Fruit fly (Drosophila melanogaster) whole organism, embryonic: Measurements from ENCODE around the gene CG10761.

Experiments
- Atf6 ChIP-seq: fragments of 200-800 bp; sonication (Bioruptor generic); IDR thresholded peaks from 2 replicates; pipeline ENCODE4 v1.3.6; 2022; ENCODE audit warnings: missing biosample characterization, missing genetic modification characterization
- BEAF-32 ChIP-seq: fragments of 200-800 bp; sonication (Bioruptor generic); optimal IDR thresholded peaks from 3 replicates; lab custom pipeline; 2017; ENCODE audit warnings: missing biosample characterization, missing genetic modification characterization, mild to moderate bottlenecking, moderate library complexity, missing genetic modification reagents
- Bdp1 ChIP-seq: fragments of 200-800 bp; sonication (Bioruptor generic); optimal IDR thresholded peaks from 3 replicates; lab custom pipeline; 2016; ENCODE audit warnings: missing biosample characterization, missing genetic modification characterization
- Blimp-1 ChIP-seq: fragments of 200-800 bp; sonication (Bioruptor generic); optimal IDR thresholded peaks from 3 replicates; lab custom pipeline; 2018; ENCODE audit warnings: missing biosample characterization, missing genetic modification characterization, mild to moderate bottlenecking, moderate library complexity, missing genetic modification reagents
- CG12155 ChIP-seq: fragments of 200-800 bp; sonication (Bioruptor generic); optimal IDR thresholded peaks from 3 replicates; lab custom pipeline; 2016; ENCODE audit warnings: missing biosample characterization, missing genetic modification characterization
- CG12236 ChIP-seq: fragments of 200-800 bp; sonication (Bioruptor generic); optimal IDR thresholded peaks from 2 replicates; lab custom pipeline; 2016; ENCODE audit warnings: missing biosample characterization, missing genetic modification characterization
- CG14710 ChIP-seq: fragments of 200-800 bp; sonication (Bioruptor generic); optimal IDR thresholded peaks from 3 replicates; lab custom pipeline; 2019; ENCODE audit warnings: missing biosample characterization, mild to moderate bottlenecking, missing genetic modification characterization, moderate library complexity
- CG17361 ChIP-seq: fragments of 200-800 bp; sonication (Bioruptor generic); IDR thresholded peaks from 3 replicates; pipeline ENCODE4 v1.3.6; 2022; ENCODE audit warnings: missing biosample characterization, missing genetic modification characterization
- CG17912 ChIP-seq: fragments of 200-800 bp; sonication (Bioruptor generic); optimal IDR thresholded peaks from 2 replicates; lab custom pipeline; 2018; ENCODE audit warnings: missing biosample characterization, mild to moderate bottlenecking, missing genetic modification characterization
- CG18262 ChIP-seq: fragments of 200-800 bp; optimal IDR thresholded peaks from 3 replicates; lab custom pipeline; 2019; ENCODE audit warnings: missing biosample characterization, mild to moderate bottlenecking, missing genetic modification characterization, moderate library complexity
- CG32532 ChIP-seq: fragments of 200-800 bp; sonication (Bioruptor generic); IDR thresholded peaks from 2 replicates; pipeline ENCODE4 v1.3.6; 2022; ENCODE audit warnings: missing biosample characterization, missing genetic modification characterization
- CG34376 ChIP-seq: fragments of 200-800 bp; sonication (Bioruptor generic); optimal IDR thresholded peaks from 2 replicates; lab custom pipeline; 2018; ENCODE audit warnings: missing biosample characterization, mild to moderate bottlenecking, missing genetic modification characterization
- CG43689 ChIP-seq: fragments of 200-800 bp; sonication (Bioruptor generic); IDR thresholded peaks from 2 replicates; pipeline ENCODE4 v1.3.6; 2022; ENCODE audit warnings: missing biosample characterization, missing genetic modification characterization
- CG6791 ChIP-seq: fragments of 200-800 bp; sonication (Bioruptor generic); IDR thresholded peaks from 3 replicates; pipeline ENCODE4 v1.3.6; 2022; ENCODE audit warnings: missing biosample characterization, missing genetic modification characterization; ENCODE audit not compliant: partially characterized antibody
- CG9797 ChIP-seq: fragments of 200-800 bp; sonication (Bioruptor generic); optimal IDR thresholded peaks from 3 replicates; lab custom pipeline; 2018; ENCODE audit warnings: missing biosample characterization, mild to moderate bottlenecking, missing genetic modification characterization
- CHES-1-like ChIP-seq: fragments of 200-800 bp; sonication (Bioruptor generic); optimal IDR thresholded peaks from 2 replicates; lab custom pipeline; 2016; ENCODE audit warnings: missing biosample characterization, missing genetic modification characterization
- Chrac-16 ChIP-seq: fragments of 200-800 bp; sonication (Bioruptor generic); optimal IDR thresholded peaks from 3 replicates; lab custom pipeline; 2016; ENCODE audit warnings: missing biosample characterization, missing genetic modification characterization
- D19B ChIP-seq: fragments of 200-800 bp; sonication (Bioruptor generic); optimal IDR thresholded peaks from 2 replicates; lab custom pipeline; 2017; ENCODE audit warnings: missing biosample characterization, mild to moderate bottlenecking, missing genetic modification characterization
- Dip2 ChIP-seq: fragments of 200-800 bp; sonication (Bioruptor generic); IDR thresholded peaks from 2 replicates; pipeline ENCODE4 v1.3.6; 2022; ENCODE audit warnings: missing biosample characterization, missing genetic modification characterization
- Dp ChIP-seq: fragments of 200-800 bp; sonication (Bioruptor generic); optimal IDR thresholded peaks from 2 replicates; lab custom pipeline; 2018; ENCODE audit warnings: missing biosample characterization, mild to moderate bottlenecking, missing genetic modification characterization, moderate library complexity
- Dref ChIP-seq: fragments of 200-800 bp; sonication (Bioruptor generic); IDR thresholded peaks from 2 replicates; pipeline ENCODE4 v1.3.6; 2022; ENCODE audit warnings: missing biosample characterization, missing genetic modification characterization
- HmgZ ChIP-seq: fragments of 200-800 bp; sonication (Bioruptor generic); optimal IDR thresholded peaks from 2 replicates; lab custom pipeline; 2018; ENCODE audit warnings: missing biosample characterization, mild to moderate bottlenecking, missing genetic modification characterization
- Hr39 ChIP-seq: fragments of >200 bp; optimal IDR thresholded peaks from 2 replicates; lab custom pipeline; 2017
- Lim3 ChIP-seq: fragments of 200-800 bp; sonication (Bioruptor generic); IDR thresholded peaks from 2 replicates; pipeline ENCODE4 v1.3.6; 2022; ENCODE audit warnings: missing biosample characterization, missing genetic modification characterization
- MBD-R2 ChIP-seq: fragments of 200-800 bp; sonication (Bioruptor generic); IDR thresholded peaks from 2 replicates; pipeline ENCODE4 v1.3.6; 2022; ENCODE audit warnings: missing biosample characterization, missing genetic modification characterization
- MESR4 ChIP-seq: fragments of 200-800 bp; sonication (Bioruptor generic); optimal IDR thresholded peaks from 2 replicates; lab custom pipeline; 2018; ENCODE audit warnings: missing biosample characterization, mild to moderate bottlenecking, missing genetic modification characterization, moderate library complexity
- Med ChIP-seq: fragments of 200-800 bp; sonication (Bioruptor generic); peaks from one replicate; lab custom pipeline; 2016; ENCODE audit warnings: missing biosample characterization, missing genetic modification characterization, mild to moderate bottlenecking, inconsistent platforms, moderate library complexity
- Mrtf ChIP-seq: fragments of 200-800 bp; sonication (Bioruptor generic); IDR thresholded peaks from 3 replicates; pipeline ENCODE4 v1.3.6; 2022; ENCODE audit warnings: missing biosample characterization, missing genetic modification characterization
- Myb ChIP-seq: fragments of 200-800 bp; sonication (Bioruptor generic); optimal IDR thresholded peaks from 2 replicates; lab custom pipeline; 2016; ENCODE audit warnings: missing biosample characterization, missing genetic modification characterization
- Nf-YC ChIP-seq: fragments of 200-800 bp; optimal IDR thresholded peaks from 3 replicates; lab custom pipeline; 2019; ENCODE audit warnings: missing biosample characterization, mild to moderate bottlenecking, missing genetic modification characterization, moderate library complexity
- Sin3A ChIP-seq: fragments of >200 bp; optimal IDR thresholded peaks from 2 replicates; lab custom pipeline; 2018
- Spps ChIP-seq: fragments of 200-800 bp; sonication (Bioruptor generic); optimal IDR thresholded peaks from 2 replicates; lab custom pipeline; 2018; ENCODE audit warnings: missing biosample characterization, mild to moderate bottlenecking, missing genetic modification characterization
- Sry-δ ChIP-seq: fragments of 200-800 bp; sonication (Bioruptor generic); optimal IDR thresholded peaks from 2 replicates; lab custom pipeline; 2016; ENCODE audit warnings: missing biosample characterization, missing genetic modification characterization
- ac ChIP-seq: fragments of 200-800 bp; sonication (Bioruptor generic); optimal IDR thresholded peaks from 3 replicates; lab custom pipeline; 2017; ENCODE audit warnings: missing biosample characterization, mild to moderate bottlenecking, missing genetic modification characterization
- caup ChIP-seq: fragments of 200-800 bp; sonication (Bioruptor generic); optimal IDR thresholded peaks from 3 replicates; lab custom pipeline; 2017; ENCODE audit warnings: missing biosample characterization, mild to moderate bottlenecking, missing genetic modification characterization, moderate library complexity; ENCODE audit not compliant: severe bottlenecking
- dmrt99B ChIP-seq: fragments of 200-800 bp; sonication (Bioruptor generic); optimal IDR thresholded peaks from 2 replicates; lab custom pipeline; 2018; ENCODE audit warnings: missing biosample characterization, mild to moderate bottlenecking, missing genetic modification characterization, moderate library complexity
- dpn ChIP-seq, 2 experiments: fragments of 200-800 bp; sonication (Bioruptor generic); optimal IDR thresholded peaks; 3 replicates each; lab custom pipeline; 2016; ENCODE audit warnings: missing biosample characterization in 2 of 2, missing genetic modification characterization in 2 of 2
- fd3F ChIP-seq: fragments of 200-800 bp; sonication (Bioruptor generic); optimal IDR thresholded peaks from 2 replicates; lab custom pipeline; 2018; ENCODE audit warnings: missing biosample characterization, mild to moderate bottlenecking, missing genetic modification characterization, moderate library complexity
- fd96Cb ChIP-seq: fragments of 200-800 bp; sonication (Bioruptor generic); optimal IDR thresholded peaks from 2 replicates; lab custom pipeline; 2018; ENCODE audit warnings: missing biosample characterization, mild to moderate bottlenecking, missing genetic modification characterization, moderate library complexity
- fu2 ChIP-seq: fragments of 200-800 bp; sonication (Bioruptor generic); optimal IDR thresholded peaks from 2 replicates; lab custom pipeline; 2016; ENCODE audit warnings: missing biosample characterization, missing genetic modification characterization
- hbn ChIP-seq: fragments of 200-800 bp; sonication (Bioruptor generic); IDR thresholded peaks from 2 replicates; pipeline ENCODE4 v1.3.6; 2022; ENCODE audit warnings: missing biosample characterization, missing genetic modification characterization; ENCODE audit not compliant: partially characterized antibody
- insv ChIP-seq, 2 experiments: fragments of 200-800 bp; sonication (Bioruptor generic); optimal IDR thresholded peaks; 3 replicates each; lab custom pipeline; 2016 to 2018; ENCODE audit warnings: missing biosample characterization in 2 of 2, missing genetic modification characterization in 2 of 2
- inv ChIP-seq: fragments of 200-800 bp; sonication (Bioruptor generic); IDR thresholded peaks from 2 replicates; pipeline ENCODE4 v1.3.6; 2022; ENCODE audit warnings: missing biosample characterization, missing genetic modification characterization; ENCODE audit not compliant: partially characterized antibody
- nau ChIP-seq: fragments of 200-800 bp; sonication (Bioruptor generic); optimal IDR thresholded peaks from 3 replicates; lab custom pipeline; 2017; ENCODE audit warnings: missing biosample characterization, mild to moderate bottlenecking, missing genetic modification characterization, missing genetic modification reagents
- pros ChIP-seq: fragments of 200-800 bp; sonication (Bioruptor generic); optimal IDR thresholded peaks from 3 replicates; lab custom pipeline; 2019; ENCODE audit warnings: missing biosample characterization, mild to moderate bottlenecking, missing genetic modification characterization, moderate library complexity
- run ChIP-seq: fragments of 200-800 bp; sonication (Bioruptor generic); optimal IDR thresholded peaks from 3 replicates; lab custom pipeline; 2018; ENCODE audit warnings: missing biosample characterization, mild to moderate bottlenecking, missing genetic modification characterization
- sd ChIP-seq: fragments of 200-800 bp; sonication (Bioruptor generic); optimal IDR thresholded peaks from 3 replicates; lab custom pipeline; 2018; ENCODE audit warnings: missing biosample characterization, mild to moderate bottlenecking, missing genetic modification characterization, moderate library complexity
- sens ChIP-seq: fragments of 200-800 bp; sonication (Bioruptor generic); peaks from one replicate; lab custom pipeline; 2016; ENCODE audit warnings: missing biosample characterization, missing genetic modification characterization
- ssp ChIP-seq: fragments of 200-800 bp; sonication (Bioruptor generic); IDR thresholded peaks from 2 replicates; pipeline ENCODE4 v1.3.6; 2022; ENCODE audit warnings: missing biosample characterization, missing genetic modification characterization
- stwl ChIP-seq: fragments of 200-800 bp; sonication (Bioruptor generic); optimal IDR thresholded peaks from 3 replicates; lab custom pipeline; 2018; ENCODE audit warnings: missing biosample characterization, mild to moderate bottlenecking, missing genetic modification characterization, moderate library complexity
- vvl ChIP-seq: fragments of 200-800 bp; sonication (Bioruptor generic); IDR thresholded peaks from 2 replicates; pipeline ENCODE4 v1.3.6; 2022; ENCODE audit warnings: missing biosample characterization, missing genetic modification characterization

The CG10761 gene

DNA sequence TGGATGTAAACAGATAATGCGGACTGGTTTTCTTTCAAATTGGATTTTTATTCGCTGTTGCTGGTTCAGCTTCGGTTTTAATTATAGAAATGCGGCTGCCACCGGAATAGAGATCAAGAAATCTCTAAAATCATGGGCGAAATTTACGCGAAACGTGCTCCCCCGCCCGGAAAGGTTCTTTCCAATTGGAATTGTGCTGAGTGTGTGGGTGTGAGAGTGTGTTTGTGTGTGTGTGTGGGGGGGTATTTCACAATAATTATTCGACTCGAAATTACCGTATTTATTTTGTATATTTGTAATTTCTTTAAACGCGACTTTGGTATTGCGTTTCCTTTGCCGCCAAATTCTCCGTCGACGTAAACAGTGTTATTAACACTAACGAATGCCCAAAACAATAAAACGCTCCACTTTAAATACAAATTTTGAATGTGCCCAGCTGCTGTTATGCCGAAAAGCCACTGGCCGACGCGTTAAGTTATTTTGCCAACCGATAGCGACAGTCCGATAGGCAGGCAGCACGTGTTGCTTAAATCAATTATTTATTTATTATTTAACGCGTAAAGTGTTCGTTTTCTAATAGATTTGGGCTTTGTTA, 46.8 kb downstream of the CG10761 start, which contains the start of gene Gclc (continued):
- TF ChIP-seq CG43689 (GFP tag; lab: Robert Waterston, UW) (no peak), Dip2 (GFP tag; lab: Robert Waterston, UW) (no peak), vvl (GFP tag; lab: Robert Waterston, UW) (peak; percentile 33; the same call in 1 of the 2 replicates), sd (peak; percentile 7), CG34376 (GFP tag; lab: Kevin White, UChicago) (peak; percentile 41), ac (GFP tag; lab: Kevin White, UChicago) (no peak), CG12236 (GFP tag; lab: Kevin White, UChicago) (no peak), fd3F (GFP tag; lab: Kevin White, UChicago) (no peak), Blimp-1 (GFP tag; lab: Kevin White, UChicago) (no peak), ssp (GFP tag; lab: Robert Waterston, UW) (no peak), insv (GFP tag; optimal IDR thresholded peaks at IDR 0.05; lab: Kevin White, UChicago) (peak; percentile 31 to 90), fu2 (GFP tag; lab: Kevin White, UChicago) (no peak), dmrt99B (no peak), Chrac-16 (GFP tag; lab: Kevin White, UChicago) (no peak), Nf-YC (peak; percentile 14), Sry-δ (GFP tag; lab: Kevin White, UChicago) (peak; percentile 28), Atf6 (GFP tag; lab: Robert Waterston, UW) (0 out of 2 replicates have a peak, but pooled peaks have one; percentile 8), dpn (GFP tag; optimal IDR thresholded peaks at IDR 0.05; lab: Kevin White, UChicago) (no peak), CG14710 (tag; lab: Kevin White, UChicago) (no peak), Mrtf (GFP tag; lab: Robert Waterston, UW) (no peak), Dp (GFP tag; lab: Kevin White, UChicago) (peak; percentile 43), Sin3A (lab: Kevin White, UChicago) (no peak), Spps (tag; lab: Kevin White, UChicago) (no peak), CG6791 (GFP tag; lab: Robert Waterston, UW) (peak; percentile 53; the same call in 2 of the 3 replicates), CG9797 (peak; percentile 64), Dref (GFP tag; lab: Robert Waterston, UW) (peak; percentile 60), CG12155 (GFP tag; lab: Kevin White, UChicago) (no peak), caup (GFP tag; lab: Kevin White, UChicago) (no peak), MBD-R2 (no peak; the same call in 1 of the 2 replicates), Lim3 (no peak), nau (peak; percentile 19), pros (GFP tag; lab: Kevin White, UChicago) (no peak), stwl (tag; lab: Kevin White, UChicago) (peak; percentile 86), Med (GFP tag; lab: Kevin White, UChicago) (peak; percentile 81), sens (GFP tag; lab: Kevin White, UChicago) (peak; percentile 53), Myb (GFP tag; lab: Kevin White, UChicago) (peak; percentile 18), Hr39 (lab: Kevin White, UChicago) (no peak), MESR4 (GFP tag; lab: Kevin White, UChicago) (peak; percentile 30), CG32532 (GFP tag; lab: Robert Waterston, UW) (no peak), hbn (no peak), run (no peak), D19B (GFP tag; lab: Kevin White, UChicago) (peak; percentile 3), fd96Cb (tag; lab: Kevin White, UChicago) (no peak), inv (GFP tag; lab: Robert Waterston, UW) (peak; percentile 20; the same call in 1 of the 2 replicates), Bdp1 (GFP tag; lab: Kevin White, UChicago) (no peak), HmgZ (no peak), CG18262 (tag; lab: Kevin White, UChicago) (no peak), CG17912 (no peak), CHES-1-like (GFP tag; lab: Kevin White, UChicago) (no peak), BEAF-32 (GFP tag; lab: Kevin White, UChicago) (peak; percentile 66), CG17361 (no peak)
